Fruit fly (Drosophila melanogaster) whole organism, adult: Measurements from ENCODE around the gene CG43059.

Experiments used
- CG14711 ChIP-seq: fragments of 200-800 bp; sonication (Bioruptor generic); optimal IDR thresholded peaks from 2 replicates; lab custom pipeline; 2018; ENCODE audit warnings: missing biosample characterization, mild to moderate bottlenecking, missing genetic modification characterization, moderate library complexity
- Clk ChIP-seq: fragments of 200-800 bp; sonication (Bioruptor generic); optimal IDR thresholded peaks from 2 replicates; lab custom pipeline; 2017; ENCODE audit warnings: missing biosample characterization, missing genetic modification characterization
- Mnt ChIP-seq: fragments of 200-800 bp; sonication (Bioruptor generic); optimal IDR thresholded peaks from 2 replicates; lab custom pipeline; 2016; ENCODE audit warnings: missing biosample characterization, mild to moderate bottlenecking, missing genetic modification characterization
- cic ChIP-seq: fragments of 200-800 bp; sonication (Bioruptor generic); optimal IDR thresholded peaks from 2 replicates; lab custom pipeline; 2017; ENCODE audit warnings: missing biosample characterization, mild to moderate bottlenecking, missing genetic modification characterization, moderate library complexity
- cnc ChIP-seq, 2 experiments: fragments of >200 bp; optimal IDR thresholded peaks; 2 replicates each; lab custom pipeline; 2017
- ovo ChIP-seq: fragments of 200-800 bp; sonication (Bioruptor generic); optimal IDR thresholded peaks from 2 replicates; lab custom pipeline; 2016; ENCODE audit warnings: missing biosample characterization, missing genetic modification characterization
- pad ChIP-seq: fragments of 200-800 bp; sonication (Bioruptor generic); optimal IDR thresholded peaks from 3 replicates; lab custom pipeline; 2017; ENCODE audit warnings: missing biosample characterization, missing genetic modification characterization, mild to moderate bottlenecking, moderate library complexity, missing genetic modification reagents
- toe ChIP-seq: fragments of 200-800 bp; sonication (Bioruptor generic); optimal IDR thresholded peaks from 2 replicates; lab custom pipeline; 2016; ENCODE audit warnings: missing biosample characterization, missing genetic modification characterization

- TF ChIP-seq ovo (GFP tag; lab: Kevin White, UChicago) (no peak), cic (no peak), pad (GFP tag; lab: Kevin White, UChicago) (no peak), cnc (optimal IDR thresholded peaks at IDR 0.05; lab: Kevin White, UChicago) (no peak), Clk (no peak), Mnt (no peak), CG14711 (tag; lab: Kevin White, UChicago) (no peak), toe (GFP tag; lab: Kevin White, UChicago) (no peak)
Measured at dm6 chr3L:8323817-8324216, 5.1 kb upstream of the CG43059 start.
